Fruit fly (Drosophila melanogaster): ENCODE results near the gene dac.

Gene dac

dm6 chr2L:16500469-16500868, 14.7 kb upstream of the dac start (continued):
- no peak; the same call in 1 of the 2 replicates for TF ChIP-seq dan (GFP tag; IDR thresholded peaks at IDR 0.05)
- no peak for TF ChIP-seq CG7745 (tag; optimal IDR thresholded peaks at IDR 0.05)
- TF ChIP-seq CG32772 (GFP tag; IDR thresholded peaks at IDR 0.05) = peak; percentile 94
- TF ChIP-seq CG18619 (GFP tag; optimal IDR thresholded peaks at IDR 0.05) = peak; percentile 87
- peak; percentile 92 for TF ChIP-seq CG14667 (GFP tag; IDR thresholded peaks at IDR 0.05)
- TF ChIP-seq CG30403 (GFP tag; optimal IDR thresholded peaks at IDR 0.05) = peak; percentile 89
- TF ChIP-seq pros (GFP tag; optimal IDR thresholded peaks at IDR 0.05) = peak; percentile 35
- TF ChIP-seq kay (GFP tag; optimal IDR thresholded peaks at IDR 0.05) = peak; percentile 96
- TF ChIP-seq Aef1 (GFP tag; IDR thresholded peaks at IDR 0.05) = peak; percentile 88
- peak; percentile 75 for TF ChIP-seq CG18764 (GFP tag; optimal IDR thresholded peaks at IDR 0.05)
- peak; percentile 91 for TF ChIP-seq CG8924 (tag; optimal IDR thresholded peaks at IDR 0.05)
- peak; percentile 72 for TF ChIP-seq crol (GFP tag; IDR thresholded peaks at IDR 0.05)
- no peak for TF ChIP-seq CG13287 (GFP tag; IDR thresholded peaks at IDR 0.05; ENCODE audit: partially characterized antibody)
- TF ChIP-seq btn (GFP tag; optimal IDR thresholded peaks at IDR 0.05) = peak; percentile 72
- TF ChIP-seq CG14710 (tag; optimal IDR thresholded peaks at IDR 0.05) = peak; percentile 85
- peak; percentile 44 for TF ChIP-seq exex (tag; optimal IDR thresholded peaks at IDR 0.05)
- TF ChIP-seq CG8944 (GFP tag; optimal IDR thresholded peaks at IDR 0.05) = peak; percentile 69
- no peak for TF ChIP-seq hb (GFP tag; IDR thresholded peaks at IDR 0.05; ENCODE audit: partially characterized antibody)
- TF ChIP-seq H2.0 (GFP tag; IDR thresholded peaks at IDR 0.05) = peak; percentile 89
- peak; percentile 51 for TF ChIP-seq CG3838 (GFP tag; optimal IDR thresholded peaks at IDR 0.05)
- TF ChIP-seq Mrtf (GFP tag; IDR thresholded peaks at IDR 0.05) = peak; percentile 88
- peak; percentile 59 for TF ChIP-seq CG30020 (tag; optimal IDR thresholded peaks at IDR 0.05)
- peak; percentile 79 for TF ChIP-seq sug (tag; optimal IDR thresholded peaks at IDR 0.05)
- TF ChIP-seq Jarid2 (GFP tag; optimal IDR thresholded peaks at IDR 0.05) = peak; percentile 44
- TF ChIP-seq CG11093 (GFP tag; IDR thresholded peaks at IDR 0.05) = peak; percentile 93
- TF ChIP-seq CG18011 (GFP tag; optimal IDR thresholded peaks at IDR 0.05) = peak; percentile 62
- peak; percentile 84 for TF ChIP-seq CG1602 (GFP tag; optimal IDR thresholded peaks at IDR 0.05)
- TF ChIP-seq CG9932 (GFP tag; IDR thresholded peaks at IDR 0.05) = peak; percentile 90
- TF ChIP-seq jigr1 (GFP tag; IDR thresholded peaks at IDR 0.05) = peak; percentile 80
- TF ChIP-seq CG13123 (GFP tag; optimal IDR thresholded peaks at IDR 0.05) = peak; percentile 82
- peak; percentile 96 for TF ChIP-seq row (GFP tag; IDR thresholded peaks at IDR 0.05)
- TF ChIP-seq vvl (GFP tag; IDR thresholded peaks at IDR 0.05) = peak; percentile 97
- peak; percentile 92 for TF ChIP-seq CG11504 (tag; optimal IDR thresholded peaks at IDR 0.05)
- no peak for TF ChIP-seq CG6791 (GFP tag; IDR thresholded peaks at IDR 0.05; ENCODE audit: partially characterized antibody)
- peak; percentile 85 for TF ChIP-seq Dip3 (GFP tag; optimal IDR thresholded peaks at IDR 0.05)
- TF ChIP-seq D19B (GFP tag; optimal IDR thresholded peaks at IDR 0.05) = peak; percentile 24
- peak; percentile 93 for TF ChIP-seq CG4404 (GFP tag; IDR thresholded peaks at IDR 0.05)
- TF ChIP-seq CG10565 (GFP tag; optimal IDR thresholded peaks at IDR 0.05) = peak; percentile 32
- peak; percentile 93 for TF ChIP-seq CG17328 (GFP tag; IDR thresholded peaks at IDR 0.05)
- peak; percentile 87 for TF ChIP-seq tio (GFP tag; optimal IDR thresholded peaks at IDR 0.05)
- no peak for TF ChIP-seq Lpt (GFP tag; optimal IDR thresholded peaks at IDR 0.05)
- peak; percentile 25 for TF ChIP-seq repo (GFP tag; optimal IDR thresholded peaks at IDR 0.05)
- TF ChIP-seq CTCF (GFP tag; optimal IDR thresholded peaks at IDR 0.05) = peak; percentile 11
- TF ChIP-seq otp (GFP tag; IDR thresholded peaks at IDR 0.05) = peak; percentile 94
- peak; percentile 87 for TF ChIP-seq Oaz (GFP tag; IDR thresholded peaks at IDR 0.05)
- TF ChIP-seq CG17385 (GFP tag; optimal IDR thresholded peaks at IDR 0.05) = peak; percentile 90
- peak; percentile 88; the same call in 2 of the 3 replicates for TF ChIP-seq CG3726 (GFP tag; IDR thresholded peaks at IDR 0.05)
- peak; percentile 66 for TF ChIP-seq kah (GFP tag; optimal IDR thresholded peaks at IDR 0.05)
- TF ChIP-seq eyg (GFP tag; optimal IDR thresholded peaks at IDR 0.05) = peak; percentile 44
- peak; percentile 57 for TF ChIP-seq zfh2 (GFP tag; optimal IDR thresholded peaks at IDR 0.05)
- peak; percentile 75 for TF ChIP-seq Nf-YB (GFP tag; optimal IDR thresholded peaks at IDR 0.05)
- peak; percentile 93 for TF ChIP-seq Ets65A (GFP tag)

Measured in whole organism, embryonic.